Worm (Caenorhabditis elegans) whole organism, early embryonic: Measurements from ENCODE around the gene C14C6.8.

Experiments used
- B0310.2 ChIP-seq: sonication (generic microtip); optimal IDR thresholded peaks from 2 replicates; lab custom pipeline; 2016; ENCODE audit warnings: mild to moderate bottlenecking, missing genetic modification characterization, missing compliant biosample characterization
- F13C5.2 ChIP-seq: sonication (generic microtip); optimal IDR thresholded peaks from 2 replicates; lab custom pipeline; 2017; ENCODE audit warnings: mild to moderate bottlenecking, missing genetic modification characterization, inconsistent platforms, missing compliant biosample characterization
- ama-1 ChIP-seq: fragments of 150-350 bp; optimal IDR thresholded peaks from 2 replicates; lab custom pipeline; 2014
- ceh-36 ChIP-seq: sonication (generic microtip); optimal IDR thresholded peaks from 2 replicates; lab custom pipeline; 2016; ENCODE audit warnings: missing genetic modification characterization, inconsistent platforms, missing compliant biosample characterization
- ets-7 ChIP-seq: sonication (generic microtip); optimal IDR thresholded peaks from 2 replicates; lab custom pipeline; 2016; ENCODE audit warnings: missing genotype, missing genetic modification characterization, missing compliant biosample characterization
- flt-1 ChIP-seq: fragments of 200-800 bp; sonication (Bioruptor generic); IDR thresholded peaks from 2 replicates; pipeline ENCODE4 v1.3.6; 2022; ENCODE audit warnings: missing genetic modification characterization, missing compliant biosample characterization
- hmbx-1 ChIP-seq: sonication (generic microtip); optimal IDR thresholded peaks from 2 replicates; lab custom pipeline; 2016; ENCODE audit warnings: mild to moderate bottlenecking, missing genetic modification characterization, missing compliant biosample characterization
- hmg-4 ChIP-seq: fragments of 200-800 bp; sonication (Bioruptor generic); optimal IDR thresholded peaks from 2 replicates; lab custom pipeline; 2018; ENCODE audit warnings: mild to moderate bottlenecking, missing genetic modification characterization, missing compliant biosample characterization
- scrt-1 ChIP-seq: fragments of 200-800 bp; sonication (Bioruptor generic); IDR thresholded peaks from 2 replicates; pipeline ENCODE4 v1.3.6; 2022; ENCODE audit warnings: missing genetic modification characterization, missing compliant biosample characterization
- sea-1 ChIP-seq: fragments of 200-800 bp; sonication (Bioruptor generic); conservative IDR thresholded peaks from 2 replicates; pipeline ENCODE4 v1.3.6; 2022; ENCODE audit warnings: missing genetic modification characterization, missing compliant biosample characterization
- tbx-11 ChIP-seq: fragments of 200-800 bp; sonication (Bioruptor generic); IDR thresholded peaks from 2 replicates; pipeline ENCODE4 v1.3.6; 2022; ENCODE audit warnings: missing genetic modification characterization, missing compliant biosample characterization
- tbx-37 ChIP-seq: fragments of 200-800 bp; sonication (Bioruptor generic); conservative IDR thresholded peaks from 2 replicates; pipeline ENCODE4 v1.3.6; 2022; ENCODE audit warnings: missing genetic modification reagents, missing genetic modification characterization, missing compliant biosample characterization

- no peak for TF ChIP-seq ama-1
- TF ChIP-seq tbx-37 (GFP tag; lab: Robert Waterston, UW): no peak
- TF ChIP-seq ets-7 (tag; lab: Kevin White, UChicago): no peak
- TF ChIP-seq hmg-4 (GFP tag; lab: Kevin White, UChicago): no peak
- no peak for TF ChIP-seq B0310.2
- no peak for TF ChIP-seq ceh-36 (tag; lab: Kevin White, UChicago)
- TF ChIP-seq scrt-1 (GFP tag; lab: Robert Waterston, UW): no peak
- TF ChIP-seq hmbx-1: no peak
- TF ChIP-seq F13C5.2: no peak
- no peak for TF ChIP-seq tbx-11 (GFP tag; lab: Robert Waterston, UW)
- no peak for TF ChIP-seq flt-1
- TF ChIP-seq sea-1: no peak
Observed at ce11 chrV:565984-566383, 13.0 kb upstream of the C14C6.8 start, which contains the start of gene sri-73.
